Worm (Caenorhabditis elegans) whole organism, young adult: ENCODE results near the gene T27E9.2.

Experiments used
- B0019.2 ChIP-seq: fragments of 200-800 bp; sonication (Bioruptor generic); conservative IDR thresholded peaks from 2 replicates; pipeline ENCODE4 v1.3.6; 2022; ENCODE audit warnings: missing genetic modification reagents, missing genetic modification characterization, missing compliant biosample characterization
- B0336.3 ChIP-seq: fragments of 200-800 bp; sonication (Bioruptor generic); IDR thresholded peaks from 2 replicates; pipeline ENCODE4 v1.3.6; 2022; ENCODE audit warnings: missing genetic modification characterization, missing compliant biosample characterization
- D2030.7 ChIP-seq: fragments of 200-800 bp; sonication (Bioruptor generic); IDR thresholded peaks from 2 replicates; pipeline ENCODE4 v1.3.6; 2022; ENCODE audit warnings: missing genetic modification reagents, missing genetic modification characterization, missing compliant biosample characterization
- F22D6.2 ChIP-seq: sonication (generic microtip); optimal IDR thresholded peaks from 2 replicates; lab custom pipeline; 2016; ENCODE audit warnings: mild to moderate bottlenecking, missing genetic modification characterization, missing compliant biosample characterization
- F33H1.4 ChIP-seq: fragments of 200-800 bp; sonication (Bioruptor generic); IDR thresholded peaks from 2 replicates; pipeline ENCODE4 v1.3.6; 2022; ENCODE audit warnings: missing genetic modification reagents, missing genetic modification characterization, missing compliant biosample characterization
- F39B2.1 ChIP-seq: fragments of 200-800 bp; sonication (Bioruptor generic); IDR thresholded peaks from 2 replicates; pipeline ENCODE4 v1.3.6; 2022; ENCODE audit warnings: missing genetic modification reagents, missing genetic modification characterization, missing compliant biosample characterization
- Y53F4B.3 ChIP-seq: fragments of 200-800 bp; sonication (Bioruptor generic); IDR thresholded peaks from 2 replicates; pipeline ENCODE4 v1.3.6; 2022; ENCODE audit warnings: missing genetic modification reagents, missing genetic modification characterization, missing compliant biosample characterization
- Y67H2A.10 ChIP-seq: fragments of 200-800 bp; sonication (Bioruptor generic); conservative IDR thresholded peaks from 2 replicates; pipeline ENCODE4 v1.3.6; 2022; ENCODE audit warnings: missing genetic modification reagents, missing genetic modification characterization, missing compliant biosample characterization
- Y95B8A.8 ChIP-seq: fragments of 200-800 bp; sonication (Bioruptor generic); IDR thresholded peaks from 2 replicates; pipeline ENCODE4 v1.3.6; 2022; ENCODE audit warnings: missing genetic modification reagents, missing genetic modification characterization, missing compliant biosample characterization
- ZK185.1 ChIP-seq: sonication (generic microtip); optimal IDR thresholded peaks from 2 replicates; lab custom pipeline; 2016; ENCODE audit warnings: mild to moderate bottlenecking, missing genetic modification characterization, missing compliant biosample characterization; ENCODE audit not compliant: poor library complexity, severe bottlenecking
- aptf-3 ChIP-seq: fragments of 200-800 bp; sonication (Bioruptor generic); IDR thresholded peaks from 2 replicates; pipeline ENCODE4 v1.3.6; 2022; ENCODE audit warnings: missing genetic modification characterization, missing compliant biosample characterization
- attf-3 ChIP-seq: fragments of 200-800 bp; sonication (Bioruptor generic); conservative IDR thresholded peaks from 2 replicates; pipeline ENCODE4 v1.3.6; 2022; ENCODE audit warnings: missing genetic modification reagents, missing genetic modification characterization, missing compliant biosample characterization
- attf-6 ChIP-seq: fragments of 200-800 bp; sonication (Bioruptor generic); IDR thresholded peaks from 2 replicates; pipeline ENCODE4 v1.3.6; 2022; ENCODE audit warnings: missing genetic modification reagents, missing genetic modification characterization, missing compliant biosample characterization
- bed-1 ChIP-seq: fragments of 200-800 bp; sonication (Bioruptor generic); IDR thresholded peaks from 2 replicates; pipeline ENCODE4 v1.3.6; 2022; ENCODE audit warnings: missing genetic modification reagents, missing genetic modification characterization, missing compliant biosample characterization
- cebp-2 ChIP-seq: fragments of 200-800 bp; sonication (Bioruptor generic); IDR thresholded peaks from 2 replicates; pipeline ENCODE4 v1.3.6; 2022; ENCODE audit warnings: missing genetic modification characterization, missing compliant biosample characterization
- ceh-100 ChIP-seq: fragments of 200-800 bp; sonication (Bioruptor generic); IDR thresholded peaks from 2 replicates; pipeline ENCODE4 v1.3.6; 2022; ENCODE audit warnings: missing genetic modification reagents, missing genetic modification characterization, missing compliant biosample characterization
- ceh-40 ChIP-seq: fragments of 200-800 bp; sonication (Bioruptor generic); IDR thresholded peaks from 2 replicates; pipeline ENCODE4 v1.3.6; 2022; ENCODE audit warnings: missing genetic modification characterization, missing compliant biosample characterization
- chd-7 ChIP-seq: sonication (generic microtip); optimal IDR thresholded peaks from 2 replicates; lab custom pipeline; 2016; ENCODE audit warnings: mild to moderate bottlenecking, missing genetic modification characterization, moderate library complexity, missing compliant biosample characterization
- dox-1 ChIP-seq: fragments of 200-800 bp; sonication (Bioruptor generic); IDR thresholded peaks from 2 replicates; pipeline ENCODE4 v1.3.6; 2022; ENCODE audit warnings: missing genetic modification reagents, missing genetic modification characterization, missing compliant biosample characterization
- egrh-3 ChIP-seq: fragments of 200-800 bp; sonication (Bioruptor generic); IDR thresholded peaks from 2 replicates; pipeline ENCODE4 v1.3.6; 2022; ENCODE audit warnings: missing genetic modification reagents, missing genetic modification characterization, missing compliant biosample characterization
- ekl-4 ChIP-seq: fragments of 200-800 bp; sonication (Bioruptor generic); IDR thresholded peaks from 2 replicates; pipeline ENCODE4 v1.3.6; 2022; ENCODE audit warnings: missing genetic modification reagents, missing genetic modification characterization, missing compliant biosample characterization
- hmg-1.2 ChIP-seq: fragments of 200-800 bp; sonication (Bioruptor generic); IDR thresholded peaks from 2 replicates; pipeline ENCODE4 v1.3.6; 2022; ENCODE audit warnings: missing genetic modification reagents, missing genetic modification characterization, missing compliant biosample characterization
- hmg-20 ChIP-seq: fragments of 200-800 bp; sonication (Bioruptor generic); IDR thresholded peaks from 2 replicates; pipeline ENCODE4 v1.3.6; 2022; ENCODE audit warnings: missing genetic modification reagents, missing genetic modification characterization, missing compliant biosample characterization
- hsf-1 ChIP-seq: fragments of 200-800 bp; sonication (Bioruptor generic); IDR thresholded peaks from 2 replicates; pipeline ENCODE4 v1.3.6; 2022; ENCODE audit warnings: missing genetic modification reagents, missing genetic modification characterization, missing compliant biosample characterization
- let-526 ChIP-seq: fragments of 200-800 bp; sonication (Bioruptor generic); IDR thresholded peaks from 2 replicates; pipeline ENCODE4 v1.3.6; 2022; ENCODE audit warnings: missing genetic modification reagents, missing genetic modification characterization, missing compliant biosample characterization
- lin-26 ChIP-seq: fragments of 200-800 bp; sonication (Bioruptor generic); IDR thresholded peaks from 2 replicates; pipeline ENCODE4 v1.3.6; 2022; ENCODE audit warnings: missing genetic modification reagents, missing genetic modification characterization, missing compliant biosample characterization
- madf-3 ChIP-seq: fragments of 200-800 bp; sonication (Bioruptor generic); IDR thresholded peaks from 2 replicates; pipeline ENCODE4 v1.3.6; 2022; ENCODE audit warnings: missing genetic modification reagents, missing genetic modification characterization, missing compliant biosample characterization
- madf-6 ChIP-seq: fragments of 200-800 bp; sonication (Bioruptor generic); IDR thresholded peaks from 2 replicates; pipeline ENCODE4 v1.3.6; 2022; ENCODE audit warnings: missing genetic modification reagents, missing genetic modification characterization, missing compliant biosample characterization
- mcd-1 ChIP-seq: fragments of 200-800 bp; sonication (Bioruptor generic); IDR thresholded peaks from 2 replicates; pipeline ENCODE4 v1.3.6; 2022; ENCODE audit warnings: missing genetic modification reagents, missing genetic modification characterization, missing compliant biosample characterization
- mel-28 ChIP-seq: sonication (generic microtip); optimal IDR thresholded peaks from 2 replicates; lab custom pipeline; 2016; ENCODE audit warnings: borderline replicate concordance, mild to moderate bottlenecking, missing genetic modification characterization, missing compliant biosample characterization
- nfya-1 ChIP-seq: sonication (generic microtip); optimal IDR thresholded peaks from 2 replicates; lab custom pipeline; 2017; ENCODE audit warnings: antibody characterized with exemption, missing compliant biosample characterization, missing genetic modification characterization, borderline replicate concordance; ENCODE audit not compliant: insufficient read depth
- nfyb-1 ChIP-seq: fragments of 200-800 bp; sonication (Bioruptor generic); IDR thresholded peaks from 2 replicates; pipeline ENCODE4 v1.3.6; 2022; ENCODE audit warnings: missing genetic modification reagents, missing genetic modification characterization, missing compliant biosample characterization
- nhr-80 ChIP-seq: sonication (generic microtip); optimal IDR thresholded peaks from 2 replicates; lab custom pipeline; 2016; ENCODE audit warnings: missing genetic modification characterization, missing compliant biosample characterization
- nhr-90 ChIP-seq: sonication (generic microtip); optimal IDR thresholded peaks from 2 replicates; lab custom pipeline; 2016; ENCODE audit warnings: missing genotype, mild to moderate bottlenecking, missing genetic modification characterization, missing compliant biosample characterization
- pbrm-1 ChIP-seq: fragments of 200-800 bp; sonication (Bioruptor generic); IDR thresholded peaks from 2 replicates; pipeline ENCODE4 v1.3.6; 2022; ENCODE audit warnings: missing genetic modification reagents, missing genetic modification characterization, missing compliant biosample characterization
- rcor-1 ChIP-seq: fragments of 200-800 bp; sonication (Bioruptor generic); IDR thresholded peaks from 2 replicates; pipeline ENCODE4 v1.3.6; 2022; ENCODE audit warnings: missing genetic modification reagents, missing genetic modification characterization, missing compliant biosample characterization
- snpc-3.4 ChIP-seq: sonication (generic microtip); optimal IDR thresholded peaks from 2 replicates; lab custom pipeline; 2017; ENCODE audit warnings: missing genetic modification characterization, mild to moderate bottlenecking, missing compliant biosample characterization, antibody characterized with exemption, moderate library complexity, missing genotype, missing genetic modification reagents
- sptf-2 ChIP-seq: fragments of 200-800 bp; sonication (Bioruptor generic); optimal IDR thresholded peaks from 2 replicates; lab custom pipeline; 2018; ENCODE audit warnings: mild to moderate bottlenecking, missing genetic modification characterization, missing compliant biosample characterization
- ztf-18 ChIP-seq: sonication (generic microtip); optimal IDR thresholded peaks from 2 replicates; lab custom pipeline; 2016; ENCODE audit warnings: missing genotype, mild to moderate bottlenecking, missing genetic modification characterization, missing compliant biosample characterization

The T27E9.2 gene

ce11 chrIII:13455207-13455606 lies 7.2 kb downstream of the T27E9.2 start, which contains the start of gene cua-1:
Gene cua-1, minus strand, starts transcription at chrIII:13455307.
- TF ChIP-seq ztf-18 (tag; lab: Kevin White, UChicago) (no peak), ceh-100 (no peak), snpc-3.4 (tag; lab: Kevin White, UChicago) (no peak), F22D6.2 (tag; lab: Kevin White, UChicago) (no peak), sptf-2 (no peak), madf-3 (GFP tag; lab: Robert Waterston, UW) (no peak), hmg-20 (no peak), chd-7 (no peak), attf-3 (GFP tag; lab: Robert Waterston, UW) (no peak), mel-28 (tag; lab: Kevin White, UChicago) (no peak), lin-26 (GFP tag; lab: Robert Waterston, UW) (no peak), bed-1 (GFP tag; lab: Robert Waterston, UW) (no peak), B0019.2 (GFP tag; lab: Robert Waterston, UW) (no peak), nfya-1 (no peak)

ce11 chrIII:13452824-13453223 lies 9.6 kb downstream of the T27E9.2 start:
- TF ChIP-seq B0336.3 (GFP tag; lab: Robert Waterston, UW) (no peak), nhr-80 (tag; lab: Kevin White, UChicago) (peak; percentile 47), nhr-90 (no peak), ZK185.1 (tag; lab: Kevin White, UChicago) (no peak)

ce11 chrIII:13448235-13448634 lies 14.1 kb downstream of the T27E9.2 start:
- TF ChIP-seq aptf-3 (0 out of 2 replicates have a peak, but pooled peaks have one; percentile 32), egrh-3 (GFP tag; lab: Robert Waterston, UW) (peak; percentile 85), mcd-1 (GFP tag; lab: Robert Waterston, UW) (peak; percentile 41), F33H1.4 (peak; percentile 80), ceh-100 (peak; percentile 40; the same call in 1 of the 2 replicates), D2030.7 (GFP tag; lab: Robert Waterston, UW) (peak; percentile 51; the same call in 1 of the 2 replicates), madf-3 (GFP tag; lab: Robert Waterston, UW) (0 out of 2 replicates have a peak, but pooled peaks have one; percentile 67), madf-6 (GFP tag; lab: Robert Waterston, UW) (peak; percentile 33), nfyb-1 (GFP tag; lab: Robert Waterston, UW) (0 out of 2 replicates have a peak, but pooled peaks have one; percentile 55)

ce11 chrIII:13447439-13447838 lies 14.9 kb downstream of the T27E9.2 start:
- TF ChIP-seq madf-3 (GFP tag; lab: Robert Waterston, UW) (0 out of 2 replicates have a peak, but pooled peaks have one; percentile 7), Y67H2A.10 (GFP tag; lab: Robert Waterston, UW) (peak; percentile 65; the same call in 1 of the 2 replicates), bed-1 (GFP tag; lab: Robert Waterston, UW) (0 out of 2 replicates have a peak, but pooled peaks have one; percentile 45), rcor-1 (GFP tag; lab: Robert Waterston, UW) (peak; percentile 92), attf-6 (GFP tag; lab: Robert Waterston, UW) (peak; percentile 81), dox-1 (GFP tag; lab: Robert Waterston, UW) (peak; percentile 99), let-526 (peak; percentile 29; the same call in 1 of the 2 replicates), F39B2.1 (peak; percentile 86), pbrm-1 (GFP tag; lab: Robert Waterston, UW) (peak; percentile 90), F33H1.4 (peak; percentile 40; the same call in 1 of the 2 replicates), Y95B8A.8 (GFP tag; lab: Robert Waterston, UW) (peak; percentile 47; the same call in 1 of the 2 replicates), B0019.2 (GFP tag; lab: Robert Waterston, UW) (peak; percentile 66; the same call in 1 of the 2 replicates), mcd-1 (GFP tag; lab: Robert Waterston, UW) (peak; percentile 32; the same call in 1 of the 2 replicates), hsf-1 (GFP tag; lab: Robert Waterston, UW) (peak; percentile 99), Y53F4B.3 (GFP tag; lab: Robert Waterston, UW) (peak; percentile 81), aptf-3 (peak; percentile 96), ceh-40 (peak; percentile 93), cebp-2 (peak; percentile 18; the same call in 1 of the 2 replicates), nfyb-1 (GFP tag; lab: Robert Waterston, UW) (peak; percentile 87), hmg-1.2 (GFP tag; lab: Robert Waterston, UW) (0 out of 2 replicates have a peak, but pooled peaks have one; percentile 12), madf-6 (GFP tag; lab: Robert Waterston, UW) (peak; percentile 65), egrh-3 (GFP tag; lab: Robert Waterston, UW) (peak; percentile 69), ekl-4 (GFP tag; lab: Robert Waterston, UW) (peak; percentile 87), D2030.7 (GFP tag; lab: Robert Waterston, UW) (peak; percentile 58)
